Worm (Caenorhabditis elegans): ENCODE results near the gene skr-16.

The skr-16 gene

ce11 chrIV:7186756-7187155 is 18.2 kb downstream of the skr-16 start, which contains the start of gene str-249:
Gene str-249 (minus strand): TSS chrIV:7186856.
- TF ChIP-seq nhr-12 (tag; optimal IDR thresholded peaks at IDR 0.05), result no peak
- no peak for TF ChIP-seq snpc-4 (tag; optimal IDR thresholded peaks at IDR 0.05)
- TF ChIP-seq aly-2 (tag; optimal IDR thresholded peaks at IDR 0.05), result no peak
- TF ChIP-seq zag-1 (tag; optimal IDR thresholded peaks at IDR 0.05), result no peak
- no peak for TF ChIP-seq ceh-82 (tag; optimal IDR thresholded peaks at IDR 0.05)
- TF ChIP-seq nhr-23 (tag; optimal IDR thresholded peaks at IDR 0.05), result no peak
- no peak for TF ChIP-seq F13H6.1 (tag; optimal IDR thresholded peaks at IDR 0.05)
- TF ChIP-seq ztf-1 (GFP tag; conservative IDR thresholded peaks at IDR 0.05), result no peak
- no peak for TF ChIP-seq lin-13 (GFP tag; optimal IDR thresholded peaks at IDR 0.05)
- TF ChIP-seq nhr-10 (tag; optimal IDR thresholded peaks at IDR 0.05), result no peak
- no peak for TF ChIP-seq nhr-25 (tag; optimal IDR thresholded peaks at IDR 0.05)
- no peak for TF ChIP-seq nhr-21 (tag; optimal IDR thresholded peaks at IDR 0.05)
- TF ChIP-seq nhr-129 (tag; optimal IDR thresholded peaks at IDR 0.05), result no peak
- TF ChIP-seq ztf-4 (tag; optimal IDR thresholded peaks at IDR 0.05), result no peak
- no peak for TF ChIP-seq nhr-237 (tag; optimal IDR thresholded peaks at IDR 0.05)
- no peak for TF ChIP-seq elt-3 (tag; optimal IDR thresholded peaks at IDR 0.05)
- no peak for TF ChIP-seq ama-1 (optimal IDR thresholded peaks at IDR 0.05)
- TF ChIP-seq skn-1 (tag; optimal IDR thresholded peaks at IDR 0.05), result no peak
- TF ChIP-seq nhr-11 (tag; optimal IDR thresholded peaks at IDR 0.05), result no peak

ce11 chrIV:7188030-7188429 is 19.5 kb downstream of the skr-16 start, which contains the start of gene C42D4.13:
Gene C42D4.13 (minus strand): TSS chrIV:7188130.
- TF ChIP-seq C34F6.9 (tag; optimal IDR thresholded peaks at IDR 0.05) (no peak), nhr-129 (tag; optimal IDR thresholded peaks at IDR 0.05) (no peak)

ce11 chrIV:7188528-7189422 is 20.3 kb downstream of the skr-16 start, which contains the start of gene srlf-7:
Gene srlf-7 (plus strand): TSS chrIV:7189287.
- TF ChIP-seq nhr-6 (tag; optimal IDR thresholded peaks at IDR 0.05) (no peak), lin-13 (GFP tag; optimal IDR thresholded peaks at IDR 0.05) (no peak), nhr-12 (tag; optimal IDR thresholded peaks at IDR 0.05) (no peak), blmp-1 (tag; optimal IDR thresholded peaks at IDR 0.05; ENCODE audit: insufficient read depth) (peak; percentile 77), unc-55 (GFP tag; optimal IDR thresholded peaks at IDR 0.05) (no peak), ztf-1 (GFP tag; conservative IDR thresholded peaks at IDR 0.05) (no peak), lin-39 (tag; optimal IDR thresholded peaks at IDR 0.05) (no peak), mbf-1 (tag; optimal IDR thresholded peaks at IDR 0.05) (no peak), C34F6.9 (tag; optimal IDR thresholded peaks at IDR 0.05) (peak; percentile 21), Y55F3AM.14 (GFP tag; optimal IDR thresholded peaks at IDR 0.05) (no peak), ama-1 (optimal IDR thresholded peaks at IDR 0.05) (no peak), nhr-23 (tag; optimal IDR thresholded peaks at IDR 0.05) (no peak), skn-1 (tag; optimal IDR thresholded peaks at IDR 0.05) (no peak), nhr-25 (tag; optimal IDR thresholded peaks at IDR 0.05) (peak; percentile 70), crh-2 (tag; optimal IDR thresholded peaks at IDR 0.05) (peak; percentile 76), sem-4 (tag; optimal IDR thresholded peaks at IDR 0.05) (no peak), ztf-4 (tag; optimal IDR thresholded peaks at IDR 0.05) (no peak), nhr-21 (tag; optimal IDR thresholded peaks at IDR 0.05) (peak; percentile 41), egl-27 (tag; optimal IDR thresholded peaks at IDR 0.05) (peak; percentile 77), ceh-16 (tag; optimal IDR thresholded peaks at IDR 0.05) (no peak), peb-1 (tag; optimal IDR thresholded peaks at IDR 0.05) (no peak), nhr-77 (tag; optimal IDR thresholded peaks at IDR 0.05) (no peak), lin-11 (tag; optimal IDR thresholded peaks at IDR 0.05) (no peak), fos-1 (tag; optimal IDR thresholded peaks at IDR 0.05) (peak; percentile 98), mab-5 (tag; optimal IDR thresholded peaks at IDR 0.05) (no peak), aly-2 (tag; optimal IDR thresholded peaks at IDR 0.05) (no peak), ZK546.5 (tag; optimal IDR thresholded peaks at IDR 0.05) (no peak), nhr-11 (tag; optimal IDR thresholded peaks at IDR 0.05) (no peak), dmd-4 (tag; optimal IDR thresholded peaks at IDR 0.05) (no peak), gmeb-1 (tag; optimal IDR thresholded peaks at IDR 0.05) (peak; percentile 75), nhr-129 (tag; optimal IDR thresholded peaks at IDR 0.05) (peak; percentile 27), snpc-4 (tag; optimal IDR thresholded peaks at IDR 0.05) (no peak), unc-39 (tag; optimal IDR thresholded peaks at IDR 0.05) (no peak), elt-3 (tag; optimal IDR thresholded peaks at IDR 0.05) (no peak), F13H6.1 (tag; optimal IDR thresholded peaks at IDR 0.05) (peak; percentile 43), zag-1 (tag; optimal IDR thresholded peaks at IDR 0.05) (no peak), nhr-237 (tag; optimal IDR thresholded peaks at IDR 0.05) (no peak), nhr-10 (tag; optimal IDR thresholded peaks at IDR 0.05) (no peak), sma-3 (GFP tag; optimal IDR thresholded peaks at IDR 0.05) (peak; percentile 78), sma-9 (GFP tag; optimal IDR thresholded peaks at IDR 0.05) (peak; percentile 82), sma-9 (tag; optimal IDR thresholded peaks at IDR 0.05) (no peak), mdl-1 (tag; optimal IDR thresholded peaks at IDR 0.05) (peak in 1 of 2 experiments; percentile 11), ceh-82 (tag; optimal IDR thresholded peaks at IDR 0.05) (no peak), elt-1 (tag; optimal IDR thresholded peaks at IDR 0.05) (no peak), ztf-11 (tag; optimal IDR thresholded peaks at IDR 0.05) (no peak), lsy-2 (tag; optimal IDR thresholded peaks at IDR 0.05) (no peak)

All from whole organism, L2 larva.